Fruit fly (Drosophila melanogaster) whole organism, embryonic: ENCODE measurements around the gene Atg6.

Source experiments
- Antp ChIP-seq: fragments of 200-800 bp; sonication (Bioruptor generic); optimal IDR thresholded peaks from 3 replicates; lab custom pipeline; 2016; ENCODE audit warnings: missing biosample characterization, missing genetic modification characterization
- Awh ChIP-seq: fragments of 200-800 bp; sonication (Bioruptor generic); IDR thresholded peaks from 2 replicates; pipeline ENCODE4, ENCODE4 v1.3.6; 2022; ENCODE audit warnings: missing biosample characterization, missing genetic modification characterization
- Bgb ChIP-seq: fragments of 200-800 bp; sonication (Bioruptor generic); IDR thresholded peaks from 2 replicates; pipeline ENCODE4 v1.3.6; 2022; ENCODE audit warnings: missing biosample characterization, missing genetic modification characterization; ENCODE audit not compliant: partially characterized antibody
- Blimp-1 ChIP-seq: fragments of 200-800 bp; sonication (Bioruptor generic); optimal IDR thresholded peaks from 3 replicates; lab custom pipeline; 2018; ENCODE audit warnings: missing biosample characterization, missing genetic modification characterization, mild to moderate bottlenecking, moderate library complexity, missing genetic modification reagents
- CG10321 ChIP-seq: fragments of 200-800 bp; sonication (Bioruptor generic); IDR thresholded peaks from 2 replicates; pipeline ENCODE4 v1.3.6; 2022; ENCODE audit warnings: missing biosample characterization, missing genetic modification characterization
- CG11504 ChIP-seq: fragments of 200-800 bp; sonication (Bioruptor generic); optimal IDR thresholded peaks from 3 replicates; lab custom pipeline; 2019; ENCODE audit warnings: missing biosample characterization, mild to moderate bottlenecking, missing genetic modification characterization, moderate library complexity
- CG14050 ChIP-seq: fragments of 200-800 bp; sonication (Bioruptor generic); IDR thresholded peaks from 3 replicates; pipeline ENCODE4 v1.3.6; 2022; ENCODE audit warnings: missing biosample characterization, missing genetic modification characterization
- CG2129 ChIP-seq: fragments of 200-800 bp; sonication (Bioruptor generic); IDR thresholded peaks from 2 replicates; pipeline ENCODE4 v1.3.6; 2022; ENCODE audit warnings: missing biosample characterization, missing genetic modification characterization; ENCODE audit not compliant: partially characterized antibody
- CG42726 ChIP-seq: fragments of 200-800 bp; sonication (Bioruptor generic); IDR thresholded peaks from 2 replicates; pipeline ENCODE4 v1.3.6; 2022; ENCODE audit warnings: missing biosample characterization, missing genetic modification characterization; ENCODE audit not compliant: partially characterized antibody
- CG4707 ChIP-seq: fragments of 200-800 bp; sonication (Bioruptor generic); optimal IDR thresholded peaks from 2 replicates; lab custom pipeline; 2018; ENCODE audit warnings: missing biosample characterization, mild to moderate bottlenecking, missing genetic modification characterization, moderate library complexity
- CG6272 ChIP-seq: fragments of 200-800 bp; sonication (Bioruptor generic); IDR thresholded peaks from 2 replicates; pipeline ENCODE4 v1.3.6; 2022; ENCODE audit warnings: missing biosample characterization, missing genetic modification characterization
- CG7357 ChIP-seq: fragments of 200-800 bp; sonication (Bioruptor generic); IDR thresholded peaks from 3 replicates; pipeline ENCODE4 v1.3.6; 2022; ENCODE audit warnings: missing biosample characterization, missing genetic modification characterization
- CG8089 ChIP-seq: fragments of 200-800 bp; sonication (Bioruptor generic); optimal IDR thresholded peaks from 3 replicates; lab custom pipeline; 2016; ENCODE audit warnings: missing biosample characterization, missing genetic modification characterization
- CG8281 ChIP-seq: fragments of 200-800 bp; sonication (Bioruptor generic); optimal IDR thresholded peaks from 2 replicates; lab custom pipeline; 2018; ENCODE audit warnings: missing biosample characterization, mild to moderate bottlenecking, missing genetic modification characterization, moderate library complexity
- CoRest ChIP-seq: fragments of 200-800 bp; sonication (Bioruptor generic); optimal IDR thresholded peaks from 3 replicates; lab custom pipeline; 2018; ENCODE audit warnings: missing biosample characterization, mild to moderate bottlenecking, missing genetic modification characterization, moderate library complexity
- Dbx ChIP-seq: fragments of 200-800 bp; sonication (Bioruptor generic); IDR thresholded peaks from 3 replicates; pipeline ENCODE4 v1.3.6; 2022; ENCODE audit warnings: missing biosample characterization, missing genetic modification characterization
- E2f1 ChIP-seq: fragments of 200-800 bp; sonication (Bioruptor generic); IDR thresholded peaks from 2 replicates; pipeline ENCODE4 v1.3.6; 2022; ENCODE audit warnings: missing biosample characterization, missing genetic modification characterization
- Med ChIP-seq: fragments of 200-800 bp; sonication (Bioruptor generic); peaks from one replicate; lab custom pipeline; 2016; ENCODE audit warnings: missing biosample characterization, missing genetic modification characterization, mild to moderate bottlenecking, inconsistent platforms, moderate library complexity
- Mrtf ChIP-seq: fragments of 200-800 bp; sonication (Bioruptor generic); IDR thresholded peaks from 3 replicates; pipeline ENCODE4 v1.3.6; 2022; ENCODE audit warnings: missing biosample characterization, missing genetic modification characterization
- Ravus ChIP-seq: fragments of 200-800 bp; sonication (Bioruptor generic); IDR thresholded peaks from 2 replicates; pipeline ENCODE4 v1.3.6; 2022; ENCODE audit warnings: missing biosample characterization, missing genetic modification characterization
- Rfx ChIP-seq: fragments of 200-800 bp; sonication (Bioruptor generic); IDR thresholded peaks from 2 replicates; pipeline ENCODE4 v1.3.6; 2022; ENCODE audit warnings: missing biosample characterization, missing genetic modification characterization
- Side ChIP-seq: fragments of 200-800 bp; sonication (Bioruptor generic); optimal IDR thresholded peaks from 2 replicates; lab custom pipeline; 2016; ENCODE audit warnings: missing biosample characterization, missing genetic modification characterization
- Ssrp ChIP-seq: fragments of 200-800 bp; sonication (Bioruptor generic); optimal IDR thresholded peaks from 2 replicates; lab custom pipeline; 2018; ENCODE audit warnings: missing biosample characterization, mild to moderate bottlenecking, missing genetic modification characterization, moderate library complexity
- al ChIP-seq: fragments of 200-800 bp; sonication (Bioruptor generic); IDR thresholded peaks from 2 replicates; pipeline ENCODE4 v1.3.6; 2022; ENCODE audit warnings: missing biosample characterization, missing genetic modification characterization
- aop ChIP-seq: fragments of 200-800 bp; sonication (Bioruptor generic); IDR thresholded peaks from 2 replicates; pipeline ENCODE4 v1.3.6; 2022; ENCODE audit warnings: missing biosample characterization, missing genetic modification characterization
- ase ChIP-seq: fragments of 200-800 bp; sonication (Bioruptor generic); IDR thresholded peaks from 3 replicates; pipeline ENCODE4 v1.3.6; 2022; ENCODE audit warnings: missing biosample characterization, missing genetic modification characterization
- cad ChIP-seq: fragments of >200 bp; optimal IDR thresholded peaks from 2 replicates; lab custom pipeline; 2017; ENCODE audit warnings: missing biosample characterization, missing genetic modification characterization
- cas ChIP-seq: fragments of 200-800 bp; sonication (Bioruptor generic); IDR thresholded peaks from 2 replicates; pipeline ENCODE4 v1.3.6; 2022; ENCODE audit warnings: missing biosample characterization, missing genetic modification characterization
- chinmo ChIP-seq: fragments of 200-800 bp; sonication (Bioruptor generic); IDR thresholded peaks from 4 replicates; pipeline ENCODE4 v1.3.6; 2022; ENCODE audit warnings: missing biosample characterization, missing genetic modification characterization; ENCODE audit not compliant: partially characterized antibody
- chm ChIP-seq: fragments of 200-800 bp; sonication (Bioruptor generic); IDR thresholded peaks from 2 replicates; pipeline ENCODE4 v1.3.6; 2022; ENCODE audit warnings: missing biosample characterization, missing genetic modification characterization
- crp ChIP-seq, 2 experiments: fragments of 200-800 bp; sonication (Bioruptor generic); optimal IDR thresholded peaks; 2 replicates in 1 of 2; 3 replicates in 1 of 2; lab custom pipeline; 2017; ENCODE audit warnings: missing biosample characterization in 2 of 2, missing genetic modification characterization in 2 of 2, mild to moderate bottlenecking in 1 of 2, moderate library complexity in 1 of 2
- emc ChIP-seq: fragments of 200-800 bp; sonication (Bioruptor generic); optimal IDR thresholded peaks from 2 replicates; lab custom pipeline; 2016; ENCODE audit warnings: missing biosample characterization, missing genetic modification characterization
- grau ChIP-seq: fragments of 200-800 bp; optimal IDR thresholded peaks from 3 replicates; lab custom pipeline; 2019; ENCODE audit warnings: missing biosample characterization, mild to moderate bottlenecking, missing genetic modification characterization, moderate library complexity
- hb ChIP-seq: fragments of 200-800 bp; sonication (Bioruptor generic); IDR thresholded peaks from 3 replicates; pipeline ENCODE4 v1.3.6; 2022; ENCODE audit warnings: missing biosample characterization, missing genetic modification characterization; ENCODE audit not compliant: partially characterized antibody
- hth ChIP-seq: fragments of >200 bp; optimal IDR thresholded peaks from 2 replicates; lab custom pipeline; 2017; ENCODE audit warnings: inconsistent platforms
- ind ChIP-seq: fragments of 200-800 bp; sonication (Bioruptor generic); optimal IDR thresholded peaks from 3 replicates; lab custom pipeline; 2016; ENCODE audit warnings: missing biosample characterization, missing genetic modification characterization
- lab ChIP-seq: fragments of 200-800 bp; sonication (Bioruptor generic); optimal IDR thresholded peaks from 3 replicates; lab custom pipeline; 2017; ENCODE audit warnings: missing biosample characterization, missing genetic modification characterization, mild to moderate bottlenecking, moderate library complexity, missing genetic modification reagents
- lbe ChIP-seq: fragments of 200-800 bp; sonication (Bioruptor generic); optimal IDR thresholded peaks from 2 replicates; lab custom pipeline; 2016; ENCODE audit warnings: missing biosample characterization, mild to moderate bottlenecking, missing genetic modification characterization
- p53 ChIP-seq: fragments of 200-800 bp; sonication (Bioruptor generic); optimal IDR thresholded peaks from 2 replicates; lab custom pipeline; 2016; ENCODE audit warnings: missing biosample characterization, missing genetic modification characterization
- pan ChIP-seq, 4 experiments: fragments of >200 bp in 3 of 4; fragments of 200-800 bp in 1 of 4; sonication (Bioruptor generic) in 1 of 4; optimal IDR thresholded peaks in 3 of 4; IDR thresholded peaks in 1 of 4; 2 replicates each; pipeline versions ENCODE4 v1.3.6 to Lab custom; 2017 to 2022; ENCODE audit warnings: missing biosample characterization in 2 of 4, missing genetic modification characterization in 2 of 4, mixed read lengths in 1 of 4
- phol ChIP-seq: fragments of 200-800 bp; sonication (Bioruptor generic); optimal IDR thresholded peaks from 3 replicates; lab custom pipeline; 2018; ENCODE audit warnings: missing biosample characterization, mild to moderate bottlenecking, missing genetic modification characterization, moderate library complexity
- repo ChIP-seq: fragments of 200-800 bp; sonication (Bioruptor generic); optimal IDR thresholded peaks from 2 replicates; lab custom pipeline; 2016; ENCODE audit warnings: missing biosample characterization, missing genetic modification characterization
- sim ChIP-seq: fragments of 200-800 bp; sonication (Bioruptor generic); IDR thresholded peaks from 2 replicates; pipeline ENCODE4 v1.3.6; 2022; ENCODE audit warnings: missing biosample characterization, missing genetic modification characterization
- slbo ChIP-seq: fragments of 200-800 bp; sonication (Bioruptor generic); IDR thresholded peaks from 2 replicates; pipeline ENCODE4 v1.3.6; 2022; ENCODE audit warnings: missing biosample characterization, missing genetic modification characterization
- sna ChIP-seq: fragments of 200-800 bp; sonication (Bioruptor generic); IDR thresholded peaks from 2 replicates; pipeline ENCODE4 v1.3.6; 2022; ENCODE audit warnings: missing biosample characterization, missing genetic modification characterization; ENCODE audit not compliant: partially characterized antibody
- stc ChIP-seq: fragments of 200-800 bp; sonication (Bioruptor generic); IDR thresholded peaks from 2 replicates; pipeline ENCODE4 v1.3.6; 2022; ENCODE audit warnings: missing biosample characterization, missing genetic modification characterization
- tap ChIP-seq: fragments of 200-800 bp; optimal IDR thresholded peaks from 3 replicates; lab custom pipeline; 2019; ENCODE audit warnings: missing biosample characterization, mild to moderate bottlenecking, missing genetic modification characterization, moderate library complexity
- twi ChIP-seq: fragments of 200-800 bp; optimal IDR thresholded peaks from 2 replicates; lab custom pipeline; 2019; ENCODE audit warnings: missing biosample characterization, mild to moderate bottlenecking, missing genetic modification characterization, moderate library complexity

The Atg6 gene

DNA sequence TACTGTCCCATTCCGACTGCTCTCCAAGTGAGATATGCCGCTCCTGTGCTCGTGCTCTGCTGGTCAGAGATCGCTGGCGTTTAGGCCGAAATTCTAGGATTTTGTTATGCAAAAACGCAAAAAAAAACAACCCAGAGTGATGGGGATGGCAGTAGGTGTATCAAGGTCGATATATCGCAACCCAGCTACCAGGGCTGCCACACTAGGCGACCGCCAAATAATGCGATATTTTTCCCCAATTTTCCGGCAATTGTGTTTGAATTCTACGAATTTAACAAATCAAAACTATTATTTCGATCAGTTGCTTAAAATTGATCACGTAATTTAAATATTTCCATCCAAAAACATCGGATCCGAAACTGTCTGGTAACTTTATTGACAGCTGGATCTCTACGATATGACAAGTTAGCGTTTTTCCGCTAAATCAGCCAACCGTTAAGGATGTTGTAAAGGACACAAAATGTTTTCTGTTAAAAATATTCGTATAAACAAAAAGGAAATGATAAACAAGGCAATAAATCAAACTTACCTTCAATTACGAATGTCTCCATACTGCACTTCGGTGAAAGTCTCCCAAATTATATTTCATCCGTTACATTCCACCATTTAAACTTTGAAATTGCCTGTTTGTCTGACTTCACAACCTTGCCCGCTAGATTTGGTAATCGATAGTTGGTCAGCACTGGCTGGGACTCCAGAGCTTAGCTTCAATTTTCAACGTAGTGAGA, 12.9 kb downstream of the Atg6 start, which contains the start of gene spas (continued):
- 0 out of 4 replicates have a peak, but pooled peaks have one; percentile 68 for TF ChIP-seq chinmo (GFP tag; lab: Robert Waterston, UW)
- peak; percentile 83 for TF ChIP-seq Rfx (GFP tag; lab: Robert Waterston, UW)
- no peak for TF ChIP-seq hth (lab: Kevin White, UChicago)
- TF ChIP-seq CG8089: peak; percentile 56
- peak; percentile 75 for TF ChIP-seq ind
- TF ChIP-seq Side (GFP tag; lab: Kevin White, UChicago): peak; percentile 40
- peak; percentile 87 for TF ChIP-seq CG6272 (GFP tag; lab: Robert Waterston, UW)
- peak; percentile 12 for TF ChIP-seq repo (GFP tag; lab: Kevin White, UChicago)
- TF ChIP-seq lab (GFP tag; lab: Kevin White, UChicago): peak; percentile 50
- TF ChIP-seq twi: peak; percentile 46
- TF ChIP-seq Blimp-1 (GFP tag; lab: Kevin White, UChicago): no peak
- TF ChIP-seq ase (GFP tag; lab: Robert Waterston, UW): peak; percentile 53; the same call in 1 of the 3 replicates
- peak; percentile 53 for TF ChIP-seq grau (tag; lab: Kevin White, UChicago)
- TF ChIP-seq CG14050 (GFP tag; lab: Robert Waterston, UW): peak; percentile 40; the same call in 2 of the 3 replicates
- no peak for TF ChIP-seq cas (GFP tag; lab: Robert Waterston, UW)
- peak; percentile 70 for TF ChIP-seq Antp
- TF ChIP-seq hb (GFP tag; lab: Robert Waterston, UW): peak; percentile 92
- peak; percentile 95 for TF ChIP-seq Med (GFP tag; lab: Kevin White, UChicago)
- no peak for TF ChIP-seq CG10321 (GFP tag; lab: Robert Waterston, UW)
- TF ChIP-seq CG7357 (GFP tag; lab: Robert Waterston, UW): peak; percentile 66; the same call in 2 of the 3 replicates
- no peak for TF ChIP-seq cad (GFP tag; lab: Kevin White, UChicago)
- peak; percentile 52; the same call in 1 of the 3 replicates for TF ChIP-seq Mrtf (GFP tag; lab: Robert Waterston, UW)
- peak; percentile 44 for TF ChIP-seq emc (GFP tag; lab: Kevin White, UChicago)
- TF ChIP-seq aop (GFP tag; lab: Robert Waterston, UW): no peak
- TF ChIP-seq chm (GFP tag; lab: Robert Waterston, UW): peak; percentile 11; the same call in 1 of the 2 replicates
- peak; percentile 56 for TF ChIP-seq E2f1
- peak; percentile 88 for TF ChIP-seq CG2129 (GFP tag; lab: Robert Waterston, UW)
- TF ChIP-seq al: peak; percentile 63; the same call in 1 of the 2 replicates
- no peak for TF ChIP-seq CG11504
- peak; percentile 81 for TF ChIP-seq CoRest (tag; lab: Kevin White, UChicago)
- peak; percentile 96 for TF ChIP-seq sna (GFP tag; lab: Robert Waterston, UW)
- TF ChIP-seq lbe: no peak
- TF ChIP-seq CG8281: peak; percentile 24
- peak; percentile 90 for TF ChIP-seq CG42726
- TF ChIP-seq Ravus (GFP tag; lab: Robert Waterston, UW): no peak
- TF ChIP-seq slbo (GFP tag; lab: Robert Waterston, UW): peak; percentile 89
- TF ChIP-seq Ssrp (tag; lab: Kevin White, UChicago): peak; percentile 57
- no peak for TF ChIP-seq CG4707 (GFP tag; lab: Kevin White, UChicago)
- peak; percentile 47; the same call in 1 of the 2 replicates for TF ChIP-seq stc (GFP tag; lab: Robert Waterston, UW)
- peak; percentile 94 for TF ChIP-seq Bgb
- no peak for TF ChIP-seq tap (tag; lab: Kevin White, UChicago)
- TF ChIP-seq Awh (GFP tag; lab: Robert Waterston, UW): 0 out of 2 replicates have a peak, but pooled peaks have one; percentile 25
- TF ChIP-seq Dbx (GFP tag; lab: Robert Waterston, UW): peak; percentile 72; the same call in 2 of the 3 replicates
- TF ChIP-seq sim (GFP tag; lab: Robert Waterston, UW): peak; percentile 66
- no peak for TF ChIP-seq pan (optimal IDR thresholded peaks at IDR 0.05; lab: Kevin White, UChicago)
- peak in 1 of 2 experiments; percentile 67 for TF ChIP-seq pan (GFP tag; optimal IDR thresholded peaks at IDR 0.05 in 1 of 2, IDR thresholded peaks at IDR 0.05 in 1 of 2)
- no peak for TF ChIP-seq p53 (GFP tag; lab: Kevin White, UChicago)
- TF ChIP-seq crp (GFP tag; optimal IDR thresholded peaks at IDR 0.05; lab: Kevin White, UChicago): peak in 1 of 2 experiments; percentile 81
- peak; percentile 81 for TF ChIP-seq phol (tag; lab: Kevin White, UChicago)
